Worm (Caenorhabditis elegans) whole organism, L1 larva: Measurements from ENCODE around the gene ZK1290.10.

ENCODE experiments used
- C34B4.2 ChIP-seq: sonication (generic microtip); optimal IDR thresholded peaks from 2 replicates; lab custom pipeline; 2017; ENCODE audit warnings: mild to moderate bottlenecking, missing genetic modification characterization, missing compliant biosample characterization
- ama-1 ChIP-seq: fragments of 150-350 bp; optimal IDR thresholded peaks from 2 replicates; lab custom pipeline; 2014
- ceh-8 ChIP-seq: fragments of 200-800 bp; sonication (Bioruptor generic); optimal IDR thresholded peaks from 2 replicates; lab custom pipeline; 2018; ENCODE audit warnings: mild to moderate bottlenecking, missing genetic modification characterization, moderate library complexity, missing compliant biosample characterization
- nhr-28 ChIP-seq: fragments of 150-350 bp; optimal IDR thresholded peaks from 2 replicates; lab custom pipeline; 2014; ENCODE audit warnings: missing biosample characterization, missing genetic modification characterization
- unc-62 ChIP-seq: fragments of 150-350 bp; optimal IDR thresholded peaks from 2 replicates; lab custom pipeline; 2014; ENCODE audit warnings: missing biosample characterization, missing genetic modification reagents, missing genetic modification characterization
- zip-4 ChIP-seq: fragments of 200-800 bp; sonication (Bioruptor generic); optimal IDR thresholded peaks from 2 replicates; lab custom pipeline; 2018; ENCODE audit warnings: mild to moderate bottlenecking, missing genetic modification characterization, moderate library complexity, missing compliant biosample characterization
- ztf-11 ChIP-seq, 2 experiments: sonication (generic microtip); optimal IDR thresholded peaks; 2 replicates each; lab custom pipeline; 2016 to 2017; ENCODE audit warnings: missing genetic modification characterization in 2 of 2, missing biosample characterization in 1 of 2, missing compliant biosample characterization in 1 of 2
- ztf-4 ChIP-seq: fragments of 150-350 bp; optimal IDR thresholded peaks from 2 replicates; lab custom pipeline; 2014; ENCODE audit warnings: missing biosample characterization, missing genetic modification characterization

DNA sequence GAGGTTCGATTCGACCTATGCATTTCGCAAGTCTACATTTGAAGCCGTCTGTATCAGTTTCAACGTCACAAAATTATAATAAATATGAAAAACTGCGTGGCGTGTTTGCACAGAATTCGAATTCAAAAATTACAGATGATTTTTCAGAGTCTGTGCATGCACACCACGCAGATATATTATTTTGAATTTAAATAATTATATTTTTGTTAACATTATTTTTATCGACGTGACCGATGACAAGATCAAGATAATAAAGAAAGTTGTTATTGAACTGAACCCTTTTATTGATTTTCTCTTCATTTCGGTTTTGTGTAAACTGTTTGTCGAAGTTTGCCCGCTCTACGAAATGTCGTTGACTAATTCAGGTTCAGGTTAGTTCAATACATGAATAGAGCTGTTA, 48.7 kb downstream of the ZK1290.10 start, which contains the start of gene C28F5.1:
- no peak for TF ChIP-seq ceh-8 (GFP tag; lab: Kevin White, UChicago)
- no peak for TF ChIP-seq nhr-28
- no peak for TF ChIP-seq ama-1 (lab: Kevin White, UChicago)
- TF ChIP-seq zip-4, result no peak
- no peak for TF ChIP-seq ztf-4 (tag; lab: Kevin White, UChicago)
- TF ChIP-seq ztf-11 (tag; optimal IDR thresholded peaks at IDR 0.05; lab: Kevin White, UChicago), result no peak
- TF ChIP-seq unc-62, result no peak
- no peak for TF ChIP-seq C34B4.2 (tag; lab: Kevin White, UChicago)
